Worm (Caenorhabditis elegans) whole organism, midembryonic: ENCODE results near the gene gsp-2.

Experiments
- ref-1 ChIP-seq: fragments of 200-800 bp; sonication (Bioruptor generic); conservative IDR thresholded peaks from 2 replicates; pipeline ENCODE4 v1.3.6; 2022; ENCODE audit warnings: missing genetic modification reagents, missing genetic modification characterization, missing compliant biosample characterization
- ztf-23 ChIP-seq: fragments of 200-800 bp; sonication (Bioruptor generic); IDR thresholded peaks from 2 replicates; pipeline ENCODE4 v1.3.6; 2022; ENCODE audit warnings: missing genetic modification reagents, missing genetic modification characterization, missing compliant biosample characterization

DNA sequence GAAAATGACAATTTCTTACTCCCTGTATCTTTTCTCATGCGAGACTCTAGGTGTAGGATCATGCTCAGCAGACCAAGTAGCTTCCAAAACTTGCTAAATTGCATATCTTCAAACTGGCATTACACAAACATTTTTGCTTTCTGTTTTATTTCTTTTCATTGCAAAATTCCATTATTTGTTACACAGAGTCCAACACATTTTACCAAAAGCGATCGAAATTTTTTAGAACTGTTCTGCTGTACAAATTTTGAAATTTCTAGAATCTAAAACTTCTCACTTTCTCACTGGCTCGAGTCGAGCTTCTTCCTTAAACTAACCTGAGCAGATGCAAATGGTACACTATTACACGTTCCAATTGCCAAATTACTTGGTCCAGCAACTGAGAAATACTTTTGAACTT is 21.9 kb upstream of the gsp-2 start:
- TF ChIP-seq ref-1 (GFP tag; lab: Robert Waterston, UW) (no peak), ztf-23 (GFP tag; lab: Robert Waterston, UW) (no peak)
